Fruit fly (Drosophila melanogaster) whole organism, adult: ENCODE results near the gene CkIIalpha.

Experiments used
- CG11617 ChIP-seq: fragments of 200-800 bp; sonication (Bioruptor generic); optimal IDR thresholded peaks from 2 replicates; lab custom pipeline; 2017; ENCODE audit warnings: mild to moderate bottlenecking, missing biosample characterization, missing genetic modification reagents, missing genetic modification characterization
- CG7101 ChIP-seq: fragments of 200-800 bp; sonication (Bioruptor generic); optimal IDR thresholded peaks from 2 replicates; lab custom pipeline; 2018; ENCODE audit warnings: missing biosample characterization, mild to moderate bottlenecking, missing genetic modification characterization, moderate library complexity
- Clk ChIP-seq: fragments of 200-800 bp; sonication (Bioruptor generic); optimal IDR thresholded peaks from 2 replicates; lab custom pipeline; 2017; ENCODE audit warnings: missing biosample characterization, missing genetic modification characterization
- Crg-1 ChIP-seq: fragments of 200-800 bp; sonication (Bioruptor generic); optimal IDR thresholded peaks from 2 replicates; lab custom pipeline; 2016; ENCODE audit warnings: missing biosample characterization, missing genetic modification characterization
- cic ChIP-seq: fragments of 200-800 bp; sonication (Bioruptor generic); optimal IDR thresholded peaks from 2 replicates; lab custom pipeline; 2017; ENCODE audit warnings: missing biosample characterization, mild to moderate bottlenecking, missing genetic modification characterization, moderate library complexity
- kay ChIP-seq: fragments of 200-800 bp; sonication (Bioruptor generic); peaks from one replicate; lab custom pipeline; 2016; ENCODE audit warnings: missing biosample characterization, missing genetic modification characterization, borderline replicate concordance
- ovo ChIP-seq: fragments of 200-800 bp; sonication (Bioruptor generic); optimal IDR thresholded peaks from 2 replicates; lab custom pipeline; 2016; ENCODE audit warnings: missing biosample characterization, missing genetic modification characterization
- tj ChIP-seq: fragments of 200-800 bp; sonication (Bioruptor generic); optimal IDR thresholded peaks from 3 replicates; lab custom pipeline; 2017; ENCODE audit warnings: missing biosample characterization, mild to moderate bottlenecking, missing genetic modification characterization, moderate library complexity

dm6 chr3L:23088927-23089326, 7.9 kb upstream of the CkIIalpha start:
- TF ChIP-seq kay (no peak), tj (GFP tag; lab: Kevin White, UChicago) (no peak), Clk (GFP tag; lab: Kevin White, UChicago) (no peak), cic (GFP tag; lab: Kevin White, UChicago) (no peak), CG11617 (GFP tag; lab: Kevin White, UChicago) (no peak), Crg-1 (GFP tag; lab: Kevin White, UChicago) (no peak), ovo (no peak), CG7101 (tag; lab: Kevin White, UChicago) (no peak)
